Fruit fly (Drosophila melanogaster): ENCODE results near the gene Ack.
A peak's percentile ranks its signal among the peaks of the same experiment; 100 is the strongest.

Gene Ack

DNA sequence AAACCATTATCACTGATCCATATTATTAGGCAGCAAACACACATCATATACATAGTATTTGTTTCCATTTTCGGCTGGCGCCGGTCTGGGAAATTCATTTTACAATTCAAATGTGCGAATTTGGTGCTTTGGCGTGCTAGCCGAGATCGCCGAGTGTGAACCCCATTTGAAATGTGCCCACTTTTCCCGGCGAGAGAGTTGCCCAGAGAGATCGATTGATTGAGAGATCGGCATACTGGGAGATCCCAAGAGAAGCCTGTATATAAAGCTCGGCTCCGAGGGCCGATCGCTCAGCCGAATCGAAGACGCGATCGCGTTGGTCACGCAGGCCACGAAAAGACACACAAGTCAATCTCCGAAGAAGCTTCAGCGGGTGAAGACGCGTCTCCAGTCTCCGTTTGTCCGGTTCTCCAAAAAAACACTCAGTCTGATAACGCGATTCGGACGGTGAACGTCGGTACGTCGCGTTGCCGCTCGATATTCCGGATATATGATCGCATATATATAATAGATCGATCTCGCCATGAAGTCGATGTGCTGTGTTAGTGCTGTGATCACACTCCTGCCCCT, 40.5 kb downstream of the Ack start, which contains the start of gene CG1299 (continued):
- TF ChIP-seq Trl (optimal IDR thresholded peaks at IDR 0.05) (peak; percentile 18 to 32), Trl (GFP tag; optimal IDR thresholded peaks at IDR 0.05) (no peak), az2 (GFP tag; optimal IDR thresholded peaks at IDR 0.05) (no peak), nom (GFP tag; optimal IDR thresholded peaks at IDR 0.05) (peak; percentile 38)

DNA sequence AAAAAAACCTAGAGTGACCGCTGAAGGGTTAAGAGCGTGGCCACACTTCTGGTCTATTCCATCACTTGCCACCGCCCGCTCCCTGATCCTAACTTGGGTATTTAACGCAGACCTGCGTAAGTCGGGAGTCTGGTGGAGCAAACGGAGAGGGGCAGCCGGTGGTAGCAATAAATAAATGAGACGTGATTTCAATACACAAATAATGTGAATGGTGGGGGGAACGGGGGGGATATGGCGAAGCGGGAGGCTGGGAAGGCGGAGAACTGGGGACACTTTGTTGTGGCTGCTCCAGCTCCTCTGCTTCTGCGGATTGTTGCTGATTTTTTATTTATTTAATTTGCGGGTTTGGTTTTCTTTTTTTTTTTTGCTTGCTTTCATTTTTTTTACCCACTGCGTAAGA, 49.9 kb downstream of the Ack start:
- TF ChIP-seq Aef1 (GFP tag; IDR thresholded peaks at IDR 0.05) (no peak), crol (GFP tag; IDR thresholded peaks at IDR 0.05) (peak; percentile 78), vvl (GFP tag; IDR thresholded peaks at IDR 0.05) (peak; percentile 19; the same call in 1 of the 2 replicates)

DNA sequence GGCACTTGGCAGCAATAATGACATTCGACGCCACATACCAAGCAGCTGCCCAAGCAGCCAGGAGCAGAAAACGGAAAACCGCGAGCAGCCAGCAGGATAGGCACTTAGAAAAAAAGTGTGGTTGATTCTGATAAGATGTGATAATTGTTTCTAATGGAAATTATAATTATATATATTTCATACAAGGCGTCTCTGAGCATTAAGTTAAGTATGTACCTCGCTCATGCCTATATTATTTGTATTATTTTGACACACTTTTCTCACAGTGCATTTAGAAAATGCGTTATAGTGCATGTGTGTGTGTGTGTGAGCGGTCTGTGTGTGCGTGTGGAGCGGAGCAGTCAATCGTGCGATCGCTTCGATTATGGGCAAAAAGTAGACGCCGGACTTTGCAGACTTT, 50.4 kb downstream of the Ack start:
- no peak for TF ChIP-seq amos (GFP tag; IDR thresholded peaks at IDR 0.05; ENCODE audit: partially characterized antibody)
- no peak for TF ChIP-seq tna (GFP tag; IDR thresholded peaks at IDR 0.05; ENCODE audit: partially characterized antibody)
- TF ChIP-seq ind (GFP tag; optimal IDR thresholded peaks at IDR 0.05) = no peak
- TF ChIP-seq Trl (optimal IDR thresholded peaks at IDR 0.05) = no peak
- no peak for TF ChIP-seq Trl (GFP tag; optimal IDR thresholded peaks at IDR 0.05)
- TF ChIP-seq Vsx1 (GFP tag; optimal IDR thresholded peaks at IDR 0.05) = no peak
- TF ChIP-seq CG2678 (tag; optimal IDR thresholded peaks at IDR 0.05) = no peak
- no peak for TF ChIP-seq grn (GFP tag; optimal IDR thresholded peaks at IDR 0.05)
- no peak for TF ChIP-seq CG17328 (GFP tag; IDR thresholded peaks at IDR 0.05)
- TF ChIP-seq CG17802 (tag; optimal IDR thresholded peaks at IDR 0.05) = no peak
- peak; percentile 31 for TF ChIP-seq cg (GFP tag; optimal IDR thresholded peaks at IDR 0.05)
- no peak for TF ChIP-seq vnd (GFP tag; IDR thresholded peaks at IDR 0.05; ENCODE audit: partially characterized antibody)
- TF ChIP-seq CG1024 (GFP tag; IDR thresholded peaks at IDR 0.05) = no peak
- TF ChIP-seq CG7745 (tag; optimal IDR thresholded peaks at IDR 0.05) = no peak
- TF ChIP-seq CG4424 (GFP tag; optimal IDR thresholded peaks at IDR 0.05) = peak; percentile 60
- 0 out of 2 replicates have a peak, but pooled peaks have one; percentile 22 for TF ChIP-seq CG32772 (GFP tag; IDR thresholded peaks at IDR 0.05)
- TF ChIP-seq Ets65A (GFP tag) = no peak
- no peak for TF ChIP-seq seq (GFP tag; IDR thresholded peaks at IDR 0.05)
- no peak for TF ChIP-seq CTCF (GFP tag; optimal IDR thresholded peaks at IDR 0.05)
- TF ChIP-seq Awh (GFP tag; IDR thresholded peaks at IDR 0.05) = no peak
- no peak for TF ChIP-seq knrl (GFP tag; IDR thresholded peaks at IDR 0.05; ENCODE audit: partially characterized antibody)
- no peak for TF ChIP-seq Tbp (GFP tag; optimal IDR thresholded peaks at IDR 0.05)
- TF ChIP-seq Doc3 (GFP tag; IDR thresholded peaks at IDR 0.05; ENCODE audit: partially characterized antibody) = no peak
- no peak for TF ChIP-seq Dll (GFP tag; IDR thresholded peaks at IDR 0.05; ENCODE audit: partially characterized antibody)
- TF ChIP-seq gce (GFP tag; IDR thresholded peaks at IDR 0.05) = 0 out of 3 replicates have a peak, but pooled peaks have one; percentile 30
- TF ChIP-seq CG12219 (GFP tag; optimal IDR thresholded peaks at IDR 0.05) = no peak
- TF ChIP-seq Sin3A (optimal IDR thresholded peaks at IDR 0.05) = no peak
- peak; percentile 19 for TF ChIP-seq nom (GFP tag; optimal IDR thresholded peaks at IDR 0.05)
- TF ChIP-seq gt (GFP tag; IDR thresholded peaks at IDR 0.05) = no peak
- TF ChIP-seq CG4617 (GFP tag; optimal IDR thresholded peaks at IDR 0.05; ENCODE audit: borderline replicate concordance) = peak; percentile 3
- TF ChIP-seq CG10267 (tag; optimal IDR thresholded peaks at IDR 0.05) = peak; percentile 28
- no peak for TF ChIP-seq Nf-YB (GFP tag; optimal IDR thresholded peaks at IDR 0.05)
- TF ChIP-seq CoRest (tag; optimal IDR thresholded peaks at IDR 0.05) = no peak
- no peak for TF ChIP-seq lov (optimal IDR thresholded peaks at IDR 0.05)
- TF ChIP-seq lov (GFP tag; IDR thresholded peaks at IDR 0.05) = 0 out of 3 replicates have a peak, but pooled peaks have one; percentile 17
- TF ChIP-seq ash1 (GFP tag; optimal IDR thresholded peaks at IDR 0.05) = no peak
- TF ChIP-seq CG30431 (GFP tag; optimal IDR thresholded peaks at IDR 0.05) = peak; percentile 44
- TF ChIP-seq E2f1 (GFP tag; IDR thresholded peaks at IDR 0.05) = peak; percentile 17; the same call in 1 of the 2 replicates
- TF ChIP-seq CG15269 (tag; optimal IDR thresholded peaks at IDR 0.05) = no peak
- TF ChIP-seq CG15073 (GFP tag; optimal IDR thresholded peaks at IDR 0.05) = no peak
- no peak for TF ChIP-seq bcd (GFP tag; optimal IDR thresholded peaks at IDR 0.05)
- TF ChIP-seq CG7357 (GFP tag; IDR thresholded peaks at IDR 0.05) = no peak
- TF ChIP-seq CG33557 (GFP tag; optimal IDR thresholded peaks at IDR 0.05) = peak; percentile 22
- TF ChIP-seq ara (GFP tag; IDR thresholded peaks at IDR 0.05) = peak; percentile 66; the same call in 1 of the 2 replicates

Measured in whole organism, embryonic.